Worm (Caenorhabditis elegans) whole organism, young adult: ENCODE data around the gene cyp-33E1.

Source experiments
- B0336.3 ChIP-seq: fragments of 200-800 bp; sonication (Bioruptor generic); IDR thresholded peaks from 2 replicates; pipeline ENCODE4 v1.3.6; 2022; ENCODE audit warnings: missing genetic modification characterization, missing compliant biosample characterization
- D2030.7 ChIP-seq: fragments of 200-800 bp; sonication (Bioruptor generic); IDR thresholded peaks from 2 replicates; pipeline ENCODE4 v1.3.6; 2022; ENCODE audit warnings: missing genetic modification reagents, missing genetic modification characterization, missing compliant biosample characterization
- F39B2.1 ChIP-seq: fragments of 200-800 bp; sonication (Bioruptor generic); IDR thresholded peaks from 2 replicates; pipeline ENCODE4 v1.3.6; 2022; ENCODE audit warnings: missing genetic modification reagents, missing genetic modification characterization, missing compliant biosample characterization
- aptf-2 ChIP-seq: fragments of 200-800 bp; sonication (Bioruptor generic); conservative IDR thresholded peaks from 2 replicates; pipeline ENCODE4 v1.3.6; 2022; ENCODE audit warnings: missing genetic modification reagents, missing genetic modification characterization, missing compliant biosample characterization
- efl-1 ChIP-seq: fragments of 150-350 bp; optimal IDR thresholded peaks from 2 replicates; lab custom pipeline; 2014; ENCODE audit warnings: missing biosample characterization, missing genetic modification reagents, missing genetic modification characterization
- lin-26 ChIP-seq: fragments of 200-800 bp; sonication (Bioruptor generic); IDR thresholded peaks from 2 replicates; pipeline ENCODE4 v1.3.6; 2022; ENCODE audit warnings: missing genetic modification reagents, missing genetic modification characterization, missing compliant biosample characterization
- lsl-1 ChIP-seq: fragments of 200-800 bp; sonication (Bioruptor generic); optimal IDR thresholded peaks from 2 replicates; lab custom pipeline; 2018; ENCODE audit warnings: mild to moderate bottlenecking, missing genetic modification characterization, moderate library complexity, missing compliant biosample characterization
- nhr-80 ChIP-seq: sonication (generic microtip); optimal IDR thresholded peaks from 2 replicates; lab custom pipeline; 2016; ENCODE audit warnings: missing genetic modification characterization, missing compliant biosample characterization
- snpc-4 ChIP-seq, 5 experiments: fragments of 150-350 bp in 1 of 5; sonication (generic microtip) in 4 of 5; optimal IDR thresholded peaks; 2 replicates each; lab custom pipeline; 2014 to 2018; ENCODE audit warnings: missing genetic modification characterization in 5 of 5, missing biosample characterization in 3 of 5, antibody characterized with exemption in 2 of 5, mild to moderate bottlenecking in 2 of 5, missing compliant biosample characterization in 2 of 5, missing genotype in 2 of 5, moderate library complexity in 2 of 5, missing genetic modification reagents in 1 of 5
- ztf-22 ChIP-seq: fragments of 200-800 bp; sonication (Bioruptor generic); optimal IDR thresholded peaks from 2 replicates; lab custom pipeline; 2018; ENCODE audit warnings: mild to moderate bottlenecking, missing genetic modification characterization, moderate library complexity, missing compliant biosample characterization
- ztf-25 ChIP-seq: fragments of 200-800 bp; sonication (Bioruptor generic); IDR thresholded peaks from 2 replicates; pipeline ENCODE4 v1.3.6; 2022; ENCODE audit warnings: missing genetic modification reagents, missing genetic modification characterization, missing compliant biosample characterization
- ztf-28 ChIP-seq: fragments of 200-800 bp; sonication (Bioruptor generic); IDR thresholded peaks from 2 replicates; pipeline ENCODE4 v1.3.6; 2022; ENCODE audit warnings: missing genetic modification reagents, missing genetic modification characterization, missing compliant biosample characterization

ce11 chrIV:8611886-8612542 is 36.4 kb downstream of the cyp-33E1 start, which contains the start of the genes F42A9.17 and cyp-33E2:
- no peak for TF ChIP-seq snpc-4 (GFP tag; optimal IDR thresholded peaks at IDR 0.05; lab: Kevin White, UChicago)
- TF ChIP-seq snpc-4 (tag; optimal IDR thresholded peaks at IDR 0.05; lab: Kevin White, UChicago): no peak
- no peak for TF ChIP-seq ztf-25 (GFP tag; lab: Robert Waterston, UW)
- no peak for TF ChIP-seq ztf-22
- no peak for TF ChIP-seq lin-26 (GFP tag; lab: Robert Waterston, UW)
- TF ChIP-seq B0336.3 (GFP tag; lab: Robert Waterston, UW): no peak
- no peak for TF ChIP-seq lsl-1
- TF ChIP-seq ztf-28 (GFP tag; lab: Robert Waterston, UW): no peak
- TF ChIP-seq nhr-80: peak; percentile 81
- no peak for TF ChIP-seq aptf-2
- no peak for TF ChIP-seq F39B2.1 (GFP tag; lab: Robert Waterston, UW)
- TF ChIP-seq efl-1 (GFP tag; lab: Kevin White, UChicago): no peak
- TF ChIP-seq D2030.7: no peak
